Fruit fly (Drosophila melanogaster): ENCODE results near the gene enc.

dm6 chr3L:3782584-3783218 is 35.8 kb upstream of the enc start:
- TF ChIP-seq Dfd (GFP tag; optimal IDR thresholded peaks at IDR 0.05) (no peak), dsf (GFP tag; optimal IDR thresholded peaks at IDR 0.05; ENCODE audit: borderline replicate concordance) (no peak)
